Worm (Caenorhabditis elegans) whole organism, early embryonic: ENCODE measurements around the gene C27C12.4.

Experiments used
- B0310.2 ChIP-seq: sonication (generic microtip); optimal IDR thresholded peaks from 2 replicates; lab custom pipeline; 2016; ENCODE audit warnings: mild to moderate bottlenecking, missing genetic modification characterization, missing compliant biosample characterization
- F13C5.2 ChIP-seq: sonication (generic microtip); optimal IDR thresholded peaks from 2 replicates; lab custom pipeline; 2017; ENCODE audit warnings: mild to moderate bottlenecking, missing genetic modification characterization, inconsistent platforms, missing compliant biosample characterization
- aly-1 ChIP-seq: sonication (generic microtip); optimal IDR thresholded peaks from 2 replicates; lab custom pipeline; 2016; ENCODE audit warnings: missing genetic modification characterization, missing compliant biosample characterization
- ama-1 ChIP-seq: fragments of 150-350 bp; optimal IDR thresholded peaks from 2 replicates; lab custom pipeline; 2014
- ceh-13 ChIP-seq: fragments of 200-800 bp; sonication (Bioruptor generic); optimal IDR thresholded peaks from 2 replicates; lab custom pipeline; 2018; ENCODE audit warnings: mild to moderate bottlenecking, missing genetic modification characterization, missing compliant biosample characterization
- ceh-36 ChIP-seq: sonication (generic microtip); optimal IDR thresholded peaks from 2 replicates; lab custom pipeline; 2016; ENCODE audit warnings: missing genetic modification characterization, inconsistent platforms, missing compliant biosample characterization
- ets-7 ChIP-seq: sonication (generic microtip); optimal IDR thresholded peaks from 2 replicates; lab custom pipeline; 2016; ENCODE audit warnings: missing genotype, missing genetic modification characterization, missing compliant biosample characterization
- flt-1 ChIP-seq: fragments of 200-800 bp; sonication (Bioruptor generic); IDR thresholded peaks from 2 replicates; pipeline ENCODE4 v1.3.6; 2022; ENCODE audit warnings: missing genetic modification characterization, missing compliant biosample characterization
- hmbx-1 ChIP-seq: sonication (generic microtip); optimal IDR thresholded peaks from 2 replicates; lab custom pipeline; 2016; ENCODE audit warnings: mild to moderate bottlenecking, missing genetic modification characterization, missing compliant biosample characterization
- hmg-4 ChIP-seq: fragments of 200-800 bp; sonication (Bioruptor generic); optimal IDR thresholded peaks from 2 replicates; lab custom pipeline; 2018; ENCODE audit warnings: mild to moderate bottlenecking, missing genetic modification characterization, missing compliant biosample characterization
- hnd-1 ChIP-seq: sonication (generic microtip); optimal IDR thresholded peaks from 2 replicates; lab custom pipeline; 2016; ENCODE audit warnings: missing genetic modification characterization, missing compliant biosample characterization
- pes-1 ChIP-seq: fragments of 200-800 bp; sonication (Bioruptor generic); IDR thresholded peaks from 2 replicates; pipeline ENCODE4 v1.3.6; 2022; ENCODE audit warnings: missing genetic modification reagents, missing genetic modification characterization, missing compliant biosample characterization
- scrt-1 ChIP-seq: fragments of 200-800 bp; sonication (Bioruptor generic); IDR thresholded peaks from 2 replicates; pipeline ENCODE4 v1.3.6; 2022; ENCODE audit warnings: missing genetic modification characterization, missing compliant biosample characterization
- sea-1 ChIP-seq: fragments of 200-800 bp; sonication (Bioruptor generic); conservative IDR thresholded peaks from 2 replicates; pipeline ENCODE4 v1.3.6; 2022; ENCODE audit warnings: missing genetic modification characterization, missing compliant biosample characterization
- tbx-11 ChIP-seq: fragments of 200-800 bp; sonication (Bioruptor generic); IDR thresholded peaks from 2 replicates; pipeline ENCODE4 v1.3.6; 2022; ENCODE audit warnings: missing genetic modification characterization, missing compliant biosample characterization
- tbx-37 ChIP-seq: fragments of 200-800 bp; sonication (Bioruptor generic); conservative IDR thresholded peaks from 2 replicates; pipeline ENCODE4 v1.3.6; 2022; ENCODE audit warnings: missing genetic modification reagents, missing genetic modification characterization, missing compliant biosample characterization
- tra-4 ChIP-seq: sonication (generic microtip); optimal IDR thresholded peaks from 2 replicates; lab custom pipeline; 2017; ENCODE audit warnings: missing genetic modification characterization, missing compliant biosample characterization

Gene C27C12.4

DNA sequence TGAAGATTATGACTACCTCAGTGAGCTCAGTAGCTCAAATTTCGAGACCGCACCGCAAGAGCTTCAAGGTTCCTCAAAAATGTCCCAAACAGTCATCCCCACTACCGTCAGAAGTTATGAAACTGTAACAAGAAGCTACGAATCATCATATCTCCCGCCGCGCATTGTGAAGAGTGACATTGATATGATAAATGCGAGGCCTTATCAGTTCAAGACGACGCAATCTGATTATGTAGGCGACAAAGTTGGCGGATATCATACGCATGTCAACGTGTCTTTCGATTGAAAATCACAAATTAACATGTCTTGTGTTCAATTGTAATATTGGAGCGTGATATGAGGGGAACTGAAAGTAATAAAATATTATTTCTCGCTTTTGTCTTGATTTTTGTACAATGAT, 46.6 kb downstream of the C27C12.4 start:
- TF ChIP-seq pes-1 (no peak), ceh-36 (tag; lab: Kevin White, UChicago) (no peak), hmbx-1 (tag; lab: Kevin White, UChicago) (no peak), sea-1 (no peak), tbx-37 (GFP tag; lab: Robert Waterston, UW) (no peak), hnd-1 (tag; lab: Kevin White, UChicago) (no peak), aly-1 (tag; lab: Kevin White, UChicago) (no peak), F13C5.2 (tag; lab: Kevin White, UChicago) (no peak), B0310.2 (tag; lab: Kevin White, UChicago) (no peak), tbx-11 (no peak), ama-1 (no peak), ceh-13 (no peak), tra-4 (tag; lab: Kevin White, UChicago) (no peak), flt-1 (GFP tag; lab: Robert Waterston, UW) (no peak), ets-7 (no peak), hmg-4 (GFP tag; lab: Kevin White, UChicago) (no peak), scrt-1 (no peak)

DNA sequence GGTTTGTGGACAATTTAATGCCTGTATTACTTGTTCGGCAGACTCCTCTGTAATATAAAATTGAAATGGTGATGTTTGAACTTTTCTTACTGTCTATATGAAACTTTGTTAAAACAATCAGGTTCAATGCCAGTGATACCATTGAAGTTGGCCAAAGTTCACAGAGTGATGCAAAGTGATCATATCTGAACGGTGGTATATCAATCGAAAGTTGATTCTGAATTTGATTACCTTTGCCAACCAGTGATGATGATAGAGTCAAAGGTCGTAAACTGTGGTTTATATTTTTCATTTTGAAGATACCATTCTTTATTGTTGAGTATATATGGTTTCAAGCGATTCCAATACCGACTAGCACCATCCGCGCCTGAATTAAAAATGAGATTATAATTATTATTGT, 49.5 kb downstream of the C27C12.4 start:
- TF ChIP-seq tbx-11 (no peak), sea-1 (no peak), scrt-1 (no peak), ceh-36 (tag; lab: Kevin White, UChicago) (no peak), hmbx-1 (tag; lab: Kevin White, UChicago) (no peak), F13C5.2 (tag; lab: Kevin White, UChicago) (no peak), pes-1 (no peak), B0310.2 (tag; lab: Kevin White, UChicago) (no peak), ceh-13 (no peak), tra-4 (tag; lab: Kevin White, UChicago) (no peak), ets-7 (no peak), flt-1 (GFP tag; lab: Robert Waterston, UW) (no peak), hmg-4 (GFP tag; lab: Kevin White, UChicago) (no peak), ama-1 (no peak), tbx-37 (GFP tag; lab: Robert Waterston, UW) (no peak), aly-1 (tag; lab: Kevin White, UChicago) (no peak)

DNA sequence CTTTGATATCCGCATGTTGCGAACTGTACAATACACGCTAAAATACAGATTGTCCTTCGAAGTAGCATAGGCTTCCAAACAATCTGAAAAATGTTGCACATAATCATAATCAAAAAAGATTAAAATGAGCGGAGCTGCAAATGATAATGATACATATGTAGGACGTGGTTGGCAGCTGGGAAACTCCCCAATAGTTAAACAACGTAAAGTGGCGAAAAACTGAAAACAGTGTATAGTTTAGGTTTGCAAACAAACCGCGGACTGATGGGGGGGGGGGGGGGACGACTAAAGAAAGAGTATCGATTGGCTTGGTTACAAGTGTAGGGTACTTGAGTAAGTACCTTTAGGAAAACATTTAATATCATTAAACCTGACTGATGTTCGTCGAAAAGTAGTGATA, 51.3 kb downstream of the C27C12.4 start, which contains the start of gene hex-5:
Gene hex-5, minus strand, starts transcription at position 101 of the 400 bp plus-strand sequence.
- TF ChIP-seq hnd-1 (tag; lab: Kevin White, UChicago) (no peak), ceh-36 (tag; lab: Kevin White, UChicago) (no peak), pes-1 (no peak), tbx-11 (no peak), flt-1 (GFP tag; lab: Robert Waterston, UW) (no peak), sea-1 (no peak), hmg-4 (GFP tag; lab: Kevin White, UChicago) (no peak), B0310.2 (tag; lab: Kevin White, UChicago) (no peak), F13C5.2 (tag; lab: Kevin White, UChicago) (no peak), hmbx-1 (tag; lab: Kevin White, UChicago) (no peak)
